Worm (Caenorhabditis elegans): ENCODE measurements around the gene knl-3.

The knl-3 gene

ce11 chrV:1878030-1878429, 9.0 kb downstream of the knl-3 start:
- TF ChIP-seq elt-1 (tag; optimal IDR thresholded peaks at IDR 0.05) (no peak), lin-13 (GFP tag; optimal IDR thresholded peaks at IDR 0.05) (no peak), sma-3 (GFP tag; optimal IDR thresholded peaks at IDR 0.05) (no peak), ztf-1 (GFP tag; conservative IDR thresholded peaks at IDR 0.05) (no peak), zag-1 (tag; optimal IDR thresholded peaks at IDR 0.05) (no peak), skn-1 (tag; optimal IDR thresholded peaks at IDR 0.05) (no peak), R02D3.7 (tag; optimal IDR thresholded peaks at IDR 0.05) (no peak), lin-39 (tag; optimal IDR thresholded peaks at IDR 0.05) (no peak), nhr-23 (tag; optimal IDR thresholded peaks at IDR 0.05) (no peak), nhr-237 (tag; optimal IDR thresholded peaks at IDR 0.05) (no peak), crh-2 (tag; optimal IDR thresholded peaks at IDR 0.05) (no peak), ztf-4 (tag; optimal IDR thresholded peaks at IDR 0.05) (no peak), ZK546.5 (tag; optimal IDR thresholded peaks at IDR 0.05) (no peak), nhr-77 (tag; optimal IDR thresholded peaks at IDR 0.05) (no peak)

- TF ChIP-seq nhr-11 (tag; optimal IDR thresholded peaks at IDR 0.05) = no peak
- TF ChIP-seq fos-1 (tag; optimal IDR thresholded peaks at IDR 0.05) = peak; percentile 40
- TF ChIP-seq snpc-4 (tag; optimal IDR thresholded peaks at IDR 0.05) = no peak
- no peak for TF ChIP-seq nhr-6 (tag; optimal IDR thresholded peaks at IDR 0.05)
- TF ChIP-seq gmeb-1 (tag; optimal IDR thresholded peaks at IDR 0.05) = peak; percentile 8
Observed at ce11 chrV:1883131-1883530, 14.1 kb downstream of the knl-3 start.

ce11 chrV:1886997-1887396, 18.0 kb downstream of the knl-3 start:
- TF ChIP-seq unc-55 (GFP tag; optimal IDR thresholded peaks at IDR 0.05) = peak; percentile 7
- TF ChIP-seq C34F6.9 (tag; optimal IDR thresholded peaks at IDR 0.05) = peak; percentile 5
- no peak for TF ChIP-seq nhr-237 (tag; optimal IDR thresholded peaks at IDR 0.05)
- peak; percentile 7 for TF ChIP-seq nhr-129 (tag; optimal IDR thresholded peaks at IDR 0.05)
- no peak for TF ChIP-seq ztf-4 (tag; optimal IDR thresholded peaks at IDR 0.05)

- TF ChIP-seq ceh-82 (tag; optimal IDR thresholded peaks at IDR 0.05) (no peak), lsy-2 (tag; optimal IDR thresholded peaks at IDR 0.05) (no peak), ZK546.5 (tag; optimal IDR thresholded peaks at IDR 0.05) (no peak), elt-3 (tag; optimal IDR thresholded peaks at IDR 0.05) (no peak), crh-2 (tag; optimal IDR thresholded peaks at IDR 0.05) (no peak), ama-1 (optimal IDR thresholded peaks at IDR 0.05) (no peak), C34F6.9 (tag; optimal IDR thresholded peaks at IDR 0.05) (no peak), ztf-11 (tag; optimal IDR thresholded peaks at IDR 0.05) (no peak)
Observed at ce11 chrV:1888299-1888698, 19.3 kb downstream of the knl-3 start.

- TF ChIP-seq unc-55 (GFP tag; optimal IDR thresholded peaks at IDR 0.05) (peak; percentile 68), blmp-1 (tag; optimal IDR thresholded peaks at IDR 0.05; ENCODE audit: insufficient read depth) (no peak), aly-2 (tag; optimal IDR thresholded peaks at IDR 0.05) (no peak), nhr-129 (tag; optimal IDR thresholded peaks at IDR 0.05) (peak; percentile 9)
Observed at ce11 chrV:1889996-1890395, 21.0 kb downstream of the knl-3 start.

- TF ChIP-seq blmp-1 (tag; optimal IDR thresholded peaks at IDR 0.05; ENCODE audit: insufficient read depth) (peak; percentile 94), unc-55 (GFP tag; optimal IDR thresholded peaks at IDR 0.05) (peak; percentile 43), egl-27 (tag; optimal IDR thresholded peaks at IDR 0.05) (no peak), lsy-2 (tag; optimal IDR thresholded peaks at IDR 0.05) (peak in 1 of 2 experiments; percentile 82), F13H6.1 (tag; optimal IDR thresholded peaks at IDR 0.05) (no peak), gmeb-1 (tag; optimal IDR thresholded peaks at IDR 0.05) (peak; percentile 63), C34F6.9 (tag; optimal IDR thresholded peaks at IDR 0.05) (peak; percentile 7)
Observed at ce11 chrV:1892567-1893277, 23.7 kb downstream of the knl-3 start, which contains the start of gene zig-11. zig-11 (minus strand) TSS chrV:1892939.

- TF ChIP-seq Y55F3AM.14 (GFP tag; optimal IDR thresholded peaks at IDR 0.05) (no peak), ceh-16 (tag; optimal IDR thresholded peaks at IDR 0.05) (no peak), peb-1 (tag; optimal IDR thresholded peaks at IDR 0.05) (no peak), sma-3 (GFP tag; optimal IDR thresholded peaks at IDR 0.05) (no peak), fos-1 (tag; optimal IDR thresholded peaks at IDR 0.05) (no peak), blmp-1 (tag; optimal IDR thresholded peaks at IDR 0.05; ENCODE audit: insufficient read depth) (no peak), alr-1 (tag; optimal IDR thresholded peaks at IDR 0.05) (no peak), aly-2 (tag; optimal IDR thresholded peaks at IDR 0.05) (no peak), gmeb-1 (tag; optimal IDR thresholded peaks at IDR 0.05) (no peak), lsy-2 (tag; optimal IDR thresholded peaks at IDR 0.05) (no peak), nhr-77 (tag; optimal IDR thresholded peaks at IDR 0.05) (no peak), ZK546.5 (tag; optimal IDR thresholded peaks at IDR 0.05) (no peak), ztf-1 (GFP tag; conservative IDR thresholded peaks at IDR 0.05) (no peak), ztf-4 (tag; optimal IDR thresholded peaks at IDR 0.05) (no peak)
Observed at ce11 chrV:1895483-1895882, 26.5 kb downstream of the knl-3 start, which contains the start of gene nphp-2. nphp-2 (plus strand) TSS chrV:1895783.

All from whole organism, L2 larva.